Fruit fly (Drosophila melanogaster) whole organism, embryonic: ENCODE results near the gene rictor.

Experiments
- Awh ChIP-seq: fragments of 200-800 bp; sonication (Bioruptor generic); IDR thresholded peaks from 2 replicates; pipeline ENCODE4, ENCODE4 v1.3.6; 2022; ENCODE audit warnings: missing biosample characterization, missing genetic modification characterization
- B-H1 ChIP-seq: fragments of 200-800 bp; sonication (Bioruptor generic); IDR thresholded peaks from 3 replicates; pipeline ENCODE4 v1.3.6; 2022; ENCODE audit warnings: missing biosample characterization, missing genetic modification characterization
- CG10462 ChIP-seq: fragments of 200-800 bp; sonication (Bioruptor generic); optimal IDR thresholded peaks from 2 replicates; lab custom pipeline; 2016; ENCODE audit warnings: missing biosample characterization, missing genetic modification characterization
- CG11398 ChIP-seq: fragments of 200-800 bp; sonication (Bioruptor generic); optimal IDR thresholded peaks from 2 replicates; lab custom pipeline; 2016; ENCODE audit warnings: missing biosample characterization, missing genetic modification characterization
- CG14441 ChIP-seq: fragments of 200-800 bp; sonication (Bioruptor generic); IDR thresholded peaks from 2 replicates; pipeline ENCODE4 v1.3.6; 2022; ENCODE audit warnings: missing biosample characterization, missing genetic modification characterization
- CG15073 ChIP-seq: fragments of 200-800 bp; sonication (Bioruptor generic); optimal IDR thresholded peaks from 2 replicates; lab custom pipeline; 2016; ENCODE audit warnings: missing biosample characterization, missing genetic modification characterization
- CG16815 ChIP-seq: fragments of 200-800 bp; sonication (Bioruptor generic); optimal IDR thresholded peaks from 3 replicates; lab custom pipeline; 2017; ENCODE audit warnings: missing biosample characterization, mild to moderate bottlenecking, missing genetic modification characterization
- CG17361 ChIP-seq: fragments of 200-800 bp; sonication (Bioruptor generic); IDR thresholded peaks from 3 replicates; pipeline ENCODE4 v1.3.6; 2022; ENCODE audit warnings: missing biosample characterization, missing genetic modification characterization
- CG17568 ChIP-seq: fragments of 200-800 bp; sonication (Bioruptor generic); optimal IDR thresholded peaks from 2 replicates; lab custom pipeline; 2018; ENCODE audit warnings: missing biosample characterization, mild to moderate bottlenecking, missing genetic modification characterization, moderate library complexity
- CG2129 ChIP-seq: fragments of 200-800 bp; sonication (Bioruptor generic); IDR thresholded peaks from 2 replicates; pipeline ENCODE4 v1.3.6; 2022; ENCODE audit warnings: missing biosample characterization, missing genetic modification characterization; ENCODE audit not compliant: partially characterized antibody
- CG2199 ChIP-seq: fragments of 200-800 bp; sonication (Bioruptor generic); IDR thresholded peaks from 3 replicates; pipeline ENCODE4 v1.3.6; 2022; ENCODE audit warnings: missing biosample characterization, missing genetic modification characterization
- CG31365 ChIP-seq: fragments of 200-800 bp; sonication (Bioruptor generic); optimal IDR thresholded peaks from 2 replicates; lab custom pipeline; 2018; ENCODE audit warnings: missing biosample characterization, mild to moderate bottlenecking, missing genetic modification characterization
- CG32532 ChIP-seq: fragments of 200-800 bp; sonication (Bioruptor generic); IDR thresholded peaks from 2 replicates; pipeline ENCODE4 v1.3.6; 2022; ENCODE audit warnings: missing biosample characterization, missing genetic modification characterization
- CG34376 ChIP-seq: fragments of 200-800 bp; sonication (Bioruptor generic); optimal IDR thresholded peaks from 2 replicates; lab custom pipeline; 2018; ENCODE audit warnings: missing biosample characterization, mild to moderate bottlenecking, missing genetic modification characterization
- CG4707 ChIP-seq: fragments of 200-800 bp; sonication (Bioruptor generic); optimal IDR thresholded peaks from 2 replicates; lab custom pipeline; 2018; ENCODE audit warnings: missing biosample characterization, mild to moderate bottlenecking, missing genetic modification characterization, moderate library complexity
- CG6765 ChIP-seq: fragments of 200-800 bp; sonication (Bioruptor generic); optimal IDR thresholded peaks from 3 replicates; lab custom pipeline; 2017; ENCODE audit warnings: missing biosample characterization, mild to moderate bottlenecking, missing genetic modification characterization
- CG6791 ChIP-seq: fragments of 200-800 bp; sonication (Bioruptor generic); IDR thresholded peaks from 3 replicates; pipeline ENCODE4 v1.3.6; 2022; ENCODE audit warnings: missing biosample characterization, missing genetic modification characterization; ENCODE audit not compliant: partially characterized antibody
- CG8089 ChIP-seq: fragments of 200-800 bp; sonication (Bioruptor generic); optimal IDR thresholded peaks from 3 replicates; lab custom pipeline; 2016; ENCODE audit warnings: missing biosample characterization, missing genetic modification characterization
- CG8765 ChIP-seq: fragments of 200-800 bp; sonication (Bioruptor generic); IDR thresholded peaks from 2 replicates; pipeline ENCODE4 v1.3.6; 2022; ENCODE audit warnings: missing biosample characterization, missing genetic modification characterization
- Drgx ChIP-seq: fragments of 200-800 bp; sonication (Bioruptor generic); IDR thresholded peaks from 2 replicates; pipeline ENCODE4 v1.3.6; 2022; ENCODE audit warnings: missing biosample characterization, missing genetic modification characterization
- E2f1 ChIP-seq: fragments of 200-800 bp; sonication (Bioruptor generic); IDR thresholded peaks from 2 replicates; pipeline ENCODE4 v1.3.6; 2022; ENCODE audit warnings: missing biosample characterization, missing genetic modification characterization
- Fer3 ChIP-seq: fragments of 200-800 bp; sonication (Bioruptor generic); optimal IDR thresholded peaks from 2 replicates; lab custom pipeline; 2018; ENCODE audit warnings: missing biosample characterization, mild to moderate bottlenecking, missing genetic modification characterization, moderate library complexity
- HHEX ChIP-seq: fragments of 200-800 bp; sonication (Bioruptor generic); optimal IDR thresholded peaks from 3 replicates; lab custom pipeline; 2017; ENCODE audit warnings: missing biosample characterization, mild to moderate bottlenecking, missing genetic modification characterization, missing genetic modification reagents
- HLHmδ ChIP-seq: fragments of 200-800 bp; sonication (Bioruptor generic); optimal IDR thresholded peaks from 2 replicates; lab custom pipeline; 2018; ENCODE audit warnings: missing biosample characterization, mild to moderate bottlenecking, missing genetic modification characterization, moderate library complexity
- HmgD ChIP-seq: fragments of 200-800 bp; sonication (Bioruptor generic); optimal IDR thresholded peaks from 3 replicates; lab custom pipeline; 2016; ENCODE audit warnings: missing biosample characterization, missing genetic modification characterization
- Hmr ChIP-seq: fragments of 200-800 bp; sonication (Bioruptor generic); optimal IDR thresholded peaks from 3 replicates; lab custom pipeline; 2017; ENCODE audit warnings: mild to moderate bottlenecking, missing biosample characterization, missing genetic modification reagents, missing genetic modification characterization
- Myb ChIP-seq: fragments of 200-800 bp; sonication (Bioruptor generic); optimal IDR thresholded peaks from 2 replicates; lab custom pipeline; 2016; ENCODE audit warnings: missing biosample characterization, missing genetic modification characterization
- NK7.1 ChIP-seq: fragments of 200-800 bp; sonication (Bioruptor generic); optimal IDR thresholded peaks from 3 replicates; lab custom pipeline; 2016; ENCODE audit warnings: missing biosample characterization, missing genetic modification characterization
- Six4 ChIP-seq: fragments of 200-800 bp; sonication (Bioruptor generic); optimal IDR thresholded peaks from 2 replicates; lab custom pipeline; 2016; ENCODE audit warnings: missing biosample characterization, missing genetic modification characterization
- ash1 ChIP-seq: fragments of 200-800 bp; sonication (Bioruptor generic); optimal IDR thresholded peaks from 2 replicates; lab custom pipeline; 2018; ENCODE audit warnings: missing biosample characterization, mild to moderate bottlenecking, missing genetic modification characterization
- ci ChIP-seq: fragments of 200-800 bp; sonication (Bioruptor generic); IDR thresholded peaks from 3 replicates; pipeline ENCODE4 v1.3.6; 2022; ENCODE audit warnings: missing biosample characterization, missing genetic modification characterization
- crp ChIP-seq, 2 experiments: fragments of 200-800 bp; sonication (Bioruptor generic); optimal IDR thresholded peaks; 2 replicates in 1 of 2; 3 replicates in 1 of 2; lab custom pipeline; 2017; ENCODE audit warnings: missing biosample characterization in 2 of 2, missing genetic modification characterization in 2 of 2, mild to moderate bottlenecking in 1 of 2, moderate library complexity in 1 of 2
- fu2 ChIP-seq: fragments of 200-800 bp; sonication (Bioruptor generic); optimal IDR thresholded peaks from 2 replicates; lab custom pipeline; 2016; ENCODE audit warnings: missing biosample characterization, missing genetic modification characterization
- gcm ChIP-seq: fragments of 200-800 bp; sonication (Bioruptor generic); optimal IDR thresholded peaks from 2 replicates; lab custom pipeline; 2019; ENCODE audit warnings: missing biosample characterization, mild to moderate bottlenecking, missing genetic modification characterization, moderate library complexity
- grau ChIP-seq: fragments of 200-800 bp; optimal IDR thresholded peaks from 3 replicates; lab custom pipeline; 2019; ENCODE audit warnings: missing biosample characterization, mild to moderate bottlenecking, missing genetic modification characterization, moderate library complexity
- hkb ChIP-seq, 2 experiments: fragments of 200-800 bp in 1 of 2; fragments of >200 bp in 1 of 2; sonication (Bioruptor generic) in 1 of 2; IDR thresholded peaks in 1 of 2; optimal IDR thresholded peaks in 1 of 2; 2 replicates each; pipeline versions ENCODE4 v1.3.6 to Lab custom; 2017 to 2022; ENCODE audit warnings: missing biosample characterization in 1 of 2, missing genetic modification characterization in 1 of 2
- lilli ChIP-seq: fragments of 200-800 bp; sonication (Bioruptor generic); optimal IDR thresholded peaks from 3 replicates; lab custom pipeline; 2016; ENCODE audit warnings: missing biosample characterization, missing genetic modification characterization
- maf-S ChIP-seq: fragments of 200-800 bp; sonication (Bioruptor generic); optimal IDR thresholded peaks from 2 replicates; lab custom pipeline; 2016; ENCODE audit warnings: missing biosample characterization, missing genetic modification characterization
- mam ChIP-seq: fragments of 200-800 bp; sonication (Bioruptor generic); optimal IDR thresholded peaks from 3 replicates; lab custom pipeline; 2016; ENCODE audit warnings: missing biosample characterization, missing genetic modification characterization
- ranshi ChIP-seq: fragments of 200-800 bp; sonication (Bioruptor generic); IDR thresholded peaks from 2 replicates; pipeline ENCODE4 v1.3.6; 2022; ENCODE audit warnings: missing biosample characterization, missing genetic modification characterization
- sc ChIP-seq, 3 experiments: fragments of >200 bp in 2 of 3; fragments of 200-800 bp in 1 of 3; sonication (Bioruptor generic) in 1 of 3; optimal IDR thresholded peaks; 2 replicates in 2 of 3; 3 replicates in 1 of 3; lab custom pipeline; 2017; ENCODE audit warnings: mild to moderate bottlenecking in 1 of 3, missing biosample characterization in 1 of 3, missing genetic modification characterization in 1 of 3, missing genetic modification reagents in 1 of 3
- slbo ChIP-seq: fragments of 200-800 bp; sonication (Bioruptor generic); IDR thresholded peaks from 2 replicates; pipeline ENCODE4 v1.3.6; 2022; ENCODE audit warnings: missing biosample characterization, missing genetic modification characterization
- slou ChIP-seq: fragments of 200-800 bp; sonication (Bioruptor generic); optimal IDR thresholded peaks from 3 replicates; lab custom pipeline; 2016; ENCODE audit warnings: missing biosample characterization, missing genetic modification characterization
- sna ChIP-seq: fragments of 200-800 bp; sonication (Bioruptor generic); IDR thresholded peaks from 2 replicates; pipeline ENCODE4 v1.3.6; 2022; ENCODE audit warnings: missing biosample characterization, missing genetic modification characterization; ENCODE audit not compliant: partially characterized antibody
- stwl ChIP-seq: fragments of 200-800 bp; sonication (Bioruptor generic); optimal IDR thresholded peaks from 3 replicates; lab custom pipeline; 2018; ENCODE audit warnings: missing biosample characterization, mild to moderate bottlenecking, missing genetic modification characterization, moderate library complexity
- sug ChIP-seq: fragments of 200-800 bp; optimal IDR thresholded peaks from 2 replicates; lab custom pipeline; 2019; ENCODE audit warnings: missing biosample characterization, mild to moderate bottlenecking, missing genetic modification characterization, moderate library complexity
- unc-4 ChIP-seq: fragments of 200-800 bp; sonication (Bioruptor generic); IDR thresholded peaks from 2 replicates; pipeline ENCODE4 v1.3.6; 2022; ENCODE audit warnings: missing biosample characterization, missing genetic modification characterization; ENCODE audit not compliant: partially characterized antibody
- vfl ChIP-seq: fragments of 200-800 bp; sonication (Bioruptor generic); optimal IDR thresholded peaks from 2 replicates; lab custom pipeline; 2016; ENCODE audit warnings: missing biosample characterization, missing genetic modification characterization
- zf30C ChIP-seq: fragments of 200-800 bp; sonication (Bioruptor generic); optimal IDR thresholded peaks from 3 replicates; lab custom pipeline; 2018; ENCODE audit warnings: missing biosample characterization, mild to moderate bottlenecking, missing genetic modification characterization

rictor gene

DNA sequence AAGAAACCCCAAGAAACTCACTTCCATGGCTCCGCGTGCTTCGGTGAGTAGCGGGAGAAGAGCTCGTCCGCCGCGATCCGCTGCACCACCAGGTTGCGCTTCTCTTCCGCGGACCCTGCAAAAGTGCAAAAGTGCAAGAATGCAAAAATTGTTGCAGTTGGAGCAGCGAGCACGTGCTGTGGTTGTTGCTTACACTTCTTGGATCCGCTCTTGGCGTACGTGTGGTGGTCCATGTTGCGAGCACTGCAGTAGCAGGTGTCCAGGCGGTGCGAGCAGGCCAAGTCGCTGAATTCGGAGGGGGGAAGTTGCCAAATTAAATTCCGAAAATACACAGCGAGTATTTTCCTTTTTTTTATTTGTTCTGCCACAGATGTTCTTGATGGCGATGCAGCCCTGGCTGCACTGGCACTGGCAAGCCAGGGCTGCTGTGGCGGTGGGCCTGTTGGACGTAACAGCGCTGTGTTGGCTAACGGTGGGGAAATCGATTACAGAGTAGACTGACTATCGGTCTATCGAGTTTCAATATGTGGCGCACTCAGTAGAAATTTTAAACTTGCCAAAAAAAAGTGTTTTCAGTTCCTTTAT lies 7.5 kb upstream of the rictor start, which contains the start of gene CG8010 (continued):
- TF ChIP-seq vfl (GFP tag; lab: Kevin White, UChicago) (peak; percentile 13), Awh (GFP tag; lab: Robert Waterston, UW) (no peak), fu2 (peak; percentile 7), CG32532 (GFP tag; lab: Robert Waterston, UW) (peak; percentile 33; the same call in 1 of the 2 replicates), CG14441 (GFP tag; lab: Robert Waterston, UW) (0 out of 2 replicates have a peak, but pooled peaks have one; percentile 16), zf30C (GFP tag; lab: Kevin White, UChicago) (peak; percentile 81), stwl (tag; lab: Kevin White, UChicago) (peak; percentile 47), Six4 (GFP tag; lab: Kevin White, UChicago) (no peak), sc (optimal IDR thresholded peaks at IDR 0.05; lab: Kevin White, UChicago) (no peak), sc (GFP tag; optimal IDR thresholded peaks at IDR 0.05; lab: Kevin White, UChicago) (no peak), HmgD (no peak), CG31365 (no peak), ash1 (GFP tag; lab: Kevin White, UChicago) (no peak), CG17568 (GFP tag; lab: Kevin White, UChicago) (no peak), B-H1 (no peak), maf-S (GFP tag; lab: Kevin White, UChicago) (no peak), CG6765 (GFP tag; lab: Kevin White, UChicago) (no peak), ci (peak; percentile 58; the same call in 2 of the 3 replicates), CG16815 (GFP tag; lab: Kevin White, UChicago) (no peak), CG2129 (GFP tag; lab: Robert Waterston, UW) (no peak), CG4707 (GFP tag; lab: Kevin White, UChicago) (no peak), E2f1 (GFP tag; lab: Robert Waterston, UW) (no peak), Drgx (0 out of 2 replicates have a peak, but pooled peaks have one; percentile 30), Myb (peak; percentile 2), Fer3 (no peak), crp (GFP tag; optimal IDR thresholded peaks at IDR 0.05; lab: Kevin White, UChicago) (peak in 1 of 2 experiments; percentile 82), CG17361 (GFP tag; lab: Robert Waterston, UW) (no peak), CG10462 (GFP tag; lab: Kevin White, UChicago) (no peak), slou (GFP tag; lab: Kevin White, UChicago) (no peak), CG11398 (GFP tag; lab: Kevin White, UChicago) (no peak), grau (tag; lab: Kevin White, UChicago) (peak; percentile 39), sug (tag; lab: Kevin White, UChicago) (peak; percentile 34), HLHmδ (peak; percentile 17), CG15073 (no peak), NK7.1 (GFP tag; lab: Kevin White, UChicago) (no peak), hkb (optimal IDR thresholded peaks at IDR 0.05; lab: Kevin White, UChicago) (no peak), hkb (GFP tag; IDR thresholded peaks at IDR 0.05; lab: Robert Waterston, UW) (peak; percentile 34; the same call in 1 of the 2 replicates), HHEX (no peak), CG8089 (GFP tag; lab: Kevin White, UChicago) (no peak), CG2199 (GFP tag; lab: Robert Waterston, UW) (no peak), CG8765 (no peak), Hmr (GFP tag; lab: Kevin White, UChicago) (no peak), CG6791 (GFP tag; lab: Robert Waterston, UW) (no peak), mam (GFP tag; lab: Kevin White, UChicago) (no peak), sna (GFP tag; lab: Robert Waterston, UW) (no peak; the same call in 1 of the 2 replicates), slbo (GFP tag; lab: Robert Waterston, UW) (peak; percentile 47), CG34376 (peak; percentile 14), ranshi (GFP tag; lab: Robert Waterston, UW) (0 out of 2 replicates have a peak, but pooled peaks have one; percentile 34), gcm (GFP tag; lab: Kevin White, UChicago) (no peak), lilli (GFP tag; lab: Kevin White, UChicago) (peak; percentile 41), unc-4 (GFP tag; lab: Robert Waterston, UW) (peak; percentile 47; the same call in 1 of the 2 replicates)
